Fruit fly (Drosophila melanogaster) whole organism, embryonic: ENCODE measurements around the gene CG13360.

Experiments used
- ATbp ChIP-seq: fragments of 200-800 bp; sonication (Bioruptor generic); optimal IDR thresholded peaks from 2 replicates; lab custom pipeline; 2017; ENCODE audit warnings: missing biosample characterization, mild to moderate bottlenecking, missing genetic modification characterization, missing genetic modification reagents
- Antp ChIP-seq: fragments of 200-800 bp; sonication (Bioruptor generic); optimal IDR thresholded peaks from 3 replicates; lab custom pipeline; 2016; ENCODE audit warnings: missing biosample characterization, missing genetic modification characterization
- Blimp-1 ChIP-seq: fragments of 200-800 bp; sonication (Bioruptor generic); optimal IDR thresholded peaks from 3 replicates; lab custom pipeline; 2018; ENCODE audit warnings: missing biosample characterization, missing genetic modification characterization, mild to moderate bottlenecking, moderate library complexity, missing genetic modification reagents
- CG10267 ChIP-seq: fragments of 200-800 bp; sonication (Bioruptor generic); optimal IDR thresholded peaks from 2 replicates; lab custom pipeline; 2018; ENCODE audit warnings: missing biosample characterization, mild to moderate bottlenecking, missing genetic modification characterization, moderate library complexity
- CG10321 ChIP-seq: fragments of 200-800 bp; sonication (Bioruptor generic); IDR thresholded peaks from 2 replicates; pipeline ENCODE4 v1.3.6; 2022; ENCODE audit warnings: missing biosample characterization, missing genetic modification characterization
- CG10979 ChIP-seq: fragments of 200-800 bp; sonication (Bioruptor generic); optimal IDR thresholded peaks from 2 replicates; lab custom pipeline; 2018; ENCODE audit warnings: missing biosample characterization, mild to moderate bottlenecking, missing genetic modification characterization, moderate library complexity
- CG11560 ChIP-seq: fragments of 200-800 bp; sonication (Bioruptor generic); IDR thresholded peaks from 3 replicates; pipeline ENCODE4 v1.3.6; 2022; ENCODE audit warnings: missing biosample characterization, missing genetic modification characterization
- CG13424 ChIP-seq: fragments of 200-800 bp; sonication (Bioruptor generic); optimal IDR thresholded peaks from 2 replicates; lab custom pipeline; 2019; ENCODE audit warnings: missing biosample characterization, mild to moderate bottlenecking, missing genetic modification characterization, moderate library complexity
- CG1602 ChIP-seq: fragments of 200-800 bp; sonication (Bioruptor generic); optimal IDR thresholded peaks from 3 replicates; lab custom pipeline; 2016; ENCODE audit warnings: missing biosample characterization, missing genetic modification characterization
- CG17359 ChIP-seq: fragments of 200-800 bp; sonication (Bioruptor generic); optimal IDR thresholded peaks from 3 replicates; lab custom pipeline; 2018; ENCODE audit warnings: missing biosample characterization, mild to moderate bottlenecking, missing genetic modification characterization, moderate library complexity
- CG17385 ChIP-seq: fragments of 200-800 bp; sonication (Bioruptor generic); optimal IDR thresholded peaks from 3 replicates; lab custom pipeline; 2018; ENCODE audit warnings: missing biosample characterization, mild to moderate bottlenecking, missing genetic modification characterization
- CG17568 ChIP-seq: fragments of 200-800 bp; sonication (Bioruptor generic); optimal IDR thresholded peaks from 2 replicates; lab custom pipeline; 2018; ENCODE audit warnings: missing biosample characterization, mild to moderate bottlenecking, missing genetic modification characterization, moderate library complexity
- CG2116 ChIP-seq: fragments of 200-800 bp; sonication (Bioruptor generic); optimal IDR thresholded peaks from 3 replicates; lab custom pipeline; 2018; ENCODE audit warnings: missing biosample characterization, mild to moderate bottlenecking, missing genetic modification characterization
- CG2678 ChIP-seq: fragments of 200-800 bp; sonication (Bioruptor generic); optimal IDR thresholded peaks from 3 replicates; lab custom pipeline; 2019; ENCODE audit warnings: missing biosample characterization, mild to moderate bottlenecking, missing genetic modification characterization, moderate library complexity
- CG34224 ChIP-seq: fragments of 200-800 bp; sonication (Bioruptor generic); IDR thresholded peaks from 3 replicates; pipeline ENCODE4 v1.3.6; 2022; ENCODE audit warnings: missing biosample characterization, missing genetic modification characterization; ENCODE audit not compliant: partially characterized antibody
- CG4424 ChIP-seq: fragments of 200-800 bp; sonication (Bioruptor generic); optimal IDR thresholded peaks from 3 replicates; lab custom pipeline; 2016; ENCODE audit warnings: missing biosample characterization, missing genetic modification characterization
- CG4730 ChIP-seq: fragments of 200-800 bp; sonication (Bioruptor generic); IDR thresholded peaks from 2 replicates; pipeline ENCODE4 v1.3.6; 2022; ENCODE audit warnings: missing biosample characterization, missing genetic modification characterization
- CG7357 ChIP-seq: fragments of 200-800 bp; sonication (Bioruptor generic); IDR thresholded peaks from 3 replicates; pipeline ENCODE4 v1.3.6; 2022; ENCODE audit warnings: missing biosample characterization, missing genetic modification characterization
- CG7556 ChIP-seq: fragments of 200-800 bp; sonication (Bioruptor generic); optimal IDR thresholded peaks from 2 replicates; lab custom pipeline; 2017; ENCODE audit warnings: missing biosample characterization, mild to moderate bottlenecking, missing genetic modification characterization
- CG8478 ChIP-seq: fragments of >200 bp; optimal IDR thresholded peaks from 2 replicates; lab custom pipeline; 2018
- CG9876 ChIP-seq: fragments of 200-800 bp; sonication (Bioruptor generic); optimal IDR thresholded peaks from 2 replicates; lab custom pipeline; 2016; ENCODE audit warnings: missing biosample characterization, missing genetic modification characterization
- CG9932 ChIP-seq: fragments of 200-800 bp; sonication (Bioruptor generic); IDR thresholded peaks from 2 replicates; pipeline ENCODE4 v1.3.6; 2022; ENCODE audit warnings: missing biosample characterization, missing genetic modification characterization
- Camta ChIP-seq: fragments of 200-800 bp; sonication (Bioruptor generic); optimal IDR thresholded peaks from 2 replicates; lab custom pipeline; 2016; ENCODE audit warnings: missing biosample characterization, missing genetic modification characterization
- Drgx ChIP-seq: fragments of 200-800 bp; sonication (Bioruptor generic); IDR thresholded peaks from 2 replicates; pipeline ENCODE4 v1.3.6; 2022; ENCODE audit warnings: missing biosample characterization, missing genetic modification characterization
- Gsc ChIP-seq: fragments of 200-800 bp; sonication (Bioruptor generic); IDR thresholded peaks from 2 replicates; pipeline ENCODE4 v1.3.6; 2022; ENCODE audit warnings: missing biosample characterization, missing genetic modification characterization
- Hmr ChIP-seq: fragments of 200-800 bp; sonication (Bioruptor generic); optimal IDR thresholded peaks from 3 replicates; lab custom pipeline; 2017; ENCODE audit warnings: mild to moderate bottlenecking, missing biosample characterization, missing genetic modification reagents, missing genetic modification characterization
- Hr39 ChIP-seq: fragments of >200 bp; optimal IDR thresholded peaks from 2 replicates; lab custom pipeline; 2017
- NK7.1 ChIP-seq: fragments of 200-800 bp; sonication (Bioruptor generic); optimal IDR thresholded peaks from 3 replicates; lab custom pipeline; 2016; ENCODE audit warnings: missing biosample characterization, missing genetic modification characterization
- NfI ChIP-seq: fragments of 200-800 bp; sonication (Bioruptor generic); optimal IDR thresholded peaks from 3 replicates; lab custom pipeline; 2018; ENCODE audit warnings: missing biosample characterization, mild to moderate bottlenecking, missing genetic modification characterization, moderate library complexity
- Xrp1 ChIP-seq: fragments of 200-800 bp; sonication (Bioruptor generic); IDR thresholded peaks from 2 replicates; pipeline ENCODE4 v1.3.6; 2022; ENCODE audit warnings: missing biosample characterization, missing genetic modification characterization
- az2 ChIP-seq: fragments of 200-800 bp; sonication (Bioruptor generic); optimal IDR thresholded peaks from 3 replicates; lab custom pipeline; 2016; ENCODE audit warnings: missing biosample characterization, missing genetic modification characterization
- chn ChIP-seq: fragments of 200-800 bp; sonication (Bioruptor generic); optimal IDR thresholded peaks from 2 replicates; lab custom pipeline; 2016; ENCODE audit warnings: missing biosample characterization, missing genetic modification characterization
- dmrt11E ChIP-seq: fragments of 200-800 bp; sonication (Bioruptor generic); optimal IDR thresholded peaks from 3 replicates; lab custom pipeline; 2018; ENCODE audit warnings: missing biosample characterization, mild to moderate bottlenecking, missing genetic modification characterization, moderate library complexity
- dmrt99B ChIP-seq: fragments of 200-800 bp; sonication (Bioruptor generic); optimal IDR thresholded peaks from 2 replicates; lab custom pipeline; 2018; ENCODE audit warnings: missing biosample characterization, mild to moderate bottlenecking, missing genetic modification characterization, moderate library complexity
- fd3F ChIP-seq: fragments of 200-800 bp; sonication (Bioruptor generic); optimal IDR thresholded peaks from 2 replicates; lab custom pipeline; 2018; ENCODE audit warnings: missing biosample characterization, mild to moderate bottlenecking, missing genetic modification characterization, moderate library complexity
- fd64A ChIP-seq: fragments of 200-800 bp; sonication (Bioruptor generic); optimal IDR thresholded peaks from 3 replicates; lab custom pipeline; 2018; ENCODE audit warnings: missing biosample characterization, mild to moderate bottlenecking, missing genetic modification characterization
- fd96Cb ChIP-seq: fragments of 200-800 bp; sonication (Bioruptor generic); optimal IDR thresholded peaks from 2 replicates; lab custom pipeline; 2018; ENCODE audit warnings: missing biosample characterization, mild to moderate bottlenecking, missing genetic modification characterization, moderate library complexity
- ftz-f1 ChIP-seq: fragments of 200-800 bp; sonication (Bioruptor generic); optimal IDR thresholded peaks from 2 replicates; lab custom pipeline; 2016; ENCODE audit warnings: missing biosample characterization, missing genetic modification characterization
- grau ChIP-seq: fragments of 200-800 bp; optimal IDR thresholded peaks from 3 replicates; lab custom pipeline; 2019; ENCODE audit warnings: missing biosample characterization, mild to moderate bottlenecking, missing genetic modification characterization, moderate library complexity
- hkb ChIP-seq, 2 experiments: fragments of 200-800 bp in 1 of 2; fragments of >200 bp in 1 of 2; sonication (Bioruptor generic) in 1 of 2; IDR thresholded peaks in 1 of 2; optimal IDR thresholded peaks in 1 of 2; 2 replicates each; pipeline versions ENCODE4 v1.3.6 to Lab custom; 2017 to 2022; ENCODE audit warnings: missing biosample characterization in 1 of 2, missing genetic modification characterization in 1 of 2
- lbe ChIP-seq: fragments of 200-800 bp; sonication (Bioruptor generic); optimal IDR thresholded peaks from 2 replicates; lab custom pipeline; 2016; ENCODE audit warnings: missing biosample characterization, mild to moderate bottlenecking, missing genetic modification characterization
- mld ChIP-seq: fragments of 200-800 bp; sonication (Bioruptor generic); IDR thresholded peaks from 3 replicates; pipeline ENCODE4 v1.3.6; 2022; ENCODE audit warnings: missing biosample characterization, missing genetic modification characterization; ENCODE audit not compliant: partially characterized antibody
- nom ChIP-seq: fragments of 200-800 bp; sonication (Bioruptor generic); optimal IDR thresholded peaks from 2 replicates; lab custom pipeline; 2017; ENCODE audit warnings: missing biosample characterization, missing genetic modification characterization, mild to moderate bottlenecking, moderate library complexity, missing genetic modification reagents
- odd ChIP-seq: fragments of 200-800 bp; sonication (Bioruptor generic); optimal IDR thresholded peaks from 2 replicates; lab custom pipeline; 2017; ENCODE audit warnings: missing biosample characterization, mild to moderate bottlenecking, missing genetic modification characterization
- phol ChIP-seq: fragments of 200-800 bp; sonication (Bioruptor generic); optimal IDR thresholded peaks from 3 replicates; lab custom pipeline; 2018; ENCODE audit warnings: missing biosample characterization, mild to moderate bottlenecking, missing genetic modification characterization, moderate library complexity
- pros ChIP-seq: fragments of 200-800 bp; sonication (Bioruptor generic); optimal IDR thresholded peaks from 3 replicates; lab custom pipeline; 2019; ENCODE audit warnings: missing biosample characterization, mild to moderate bottlenecking, missing genetic modification characterization, moderate library complexity
- row ChIP-seq: fragments of 200-800 bp; sonication (Bioruptor generic); IDR thresholded peaks from 3 replicates; pipeline ENCODE4 v1.3.6; 2022; ENCODE audit warnings: missing biosample characterization, missing genetic modification characterization
- salm ChIP-seq: fragments of 200-800 bp; sonication (Bioruptor generic); optimal IDR thresholded peaks from 2 replicates; lab custom pipeline; 2018; ENCODE audit warnings: missing biosample characterization, mild to moderate bottlenecking, missing genetic modification characterization
- sisA ChIP-seq: fragments of 200-800 bp; sonication (Bioruptor generic); IDR thresholded peaks from 2 replicates; pipeline ENCODE4 v1.3.6; 2022; ENCODE audit warnings: missing biosample characterization, missing genetic modification characterization
- vnd ChIP-seq: fragments of 200-800 bp; sonication (Bioruptor generic); IDR thresholded peaks from 3 replicates; pipeline ENCODE4 v1.3.6; 2022; ENCODE audit warnings: missing biosample characterization, missing genetic modification characterization; ENCODE audit not compliant: partially characterized antibody
- zfh1 ChIP-seq: fragments of 200-800 bp; sonication (Bioruptor generic); IDR thresholded peaks from 3 replicates; pipeline ENCODE4 v1.3.6; 2022; ENCODE audit warnings: missing biosample characterization, missing genetic modification characterization

The CG13360 gene

DNA sequence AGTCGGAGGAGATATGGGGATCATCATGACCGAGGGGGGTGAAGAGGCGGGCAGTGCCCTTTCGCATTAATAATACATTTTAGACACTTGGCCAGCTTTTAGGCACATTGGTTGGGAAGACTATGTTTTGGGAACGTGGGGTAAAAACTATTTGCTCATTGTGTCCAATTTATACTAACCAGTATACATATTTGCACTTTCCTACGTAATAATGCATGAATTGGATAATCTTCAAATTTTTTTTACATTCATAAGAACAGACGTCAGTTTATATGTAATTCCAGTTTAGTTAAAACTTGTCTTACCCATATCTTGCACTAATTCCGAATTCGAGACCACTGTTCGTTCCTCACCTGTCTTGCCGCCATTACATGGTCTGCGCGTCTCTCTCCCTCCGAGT lies 10.5 kb downstream of the CG13360 start (continued):
- TF ChIP-seq fd64A (no peak), fd3F (GFP tag; lab: Kevin White, UChicago) (no peak), az2 (GFP tag; lab: Kevin White, UChicago) (no peak), row (GFP tag; lab: Robert Waterston, UW) (peak; percentile 56), NK7.1 (GFP tag; lab: Kevin White, UChicago) (no peak), sisA (GFP tag; lab: Robert Waterston, UW) (0 out of 2 replicates have a peak, but pooled peaks have one; percentile 21), CG8478 (no peak), CG11560 (no peak), fd96Cb (peak; percentile 32), CG10979 (tag; lab: Kevin White, UChicago) (peak; percentile 35), Hr39 (lab: Kevin White, UChicago) (no peak), NfI (GFP tag; lab: Kevin White, UChicago) (peak; percentile 11), CG10321 (GFP tag; lab: Robert Waterston, UW) (no peak), Camta (GFP tag; lab: Kevin White, UChicago) (no peak), CG7357 (GFP tag; lab: Robert Waterston, UW) (no peak), Blimp-1 (GFP tag; lab: Kevin White, UChicago) (peak; percentile 28), CG34224 (GFP tag; lab: Robert Waterston, UW) (no peak), Xrp1 (peak; percentile 61), salm (no peak), grau (tag; lab: Kevin White, UChicago) (peak; percentile 33), hkb (optimal IDR thresholded peaks at IDR 0.05; lab: Kevin White, UChicago) (no peak), hkb (GFP tag; IDR thresholded peaks at IDR 0.05; lab: Robert Waterston, UW) (0 out of 2 replicates have a peak, but pooled peaks have one; percentile 40), vnd (GFP tag; lab: Robert Waterston, UW) (no peak), CG7556 (GFP tag; lab: Kevin White, UChicago) (peak; percentile 23), ATbp (peak; percentile 45), Antp (GFP tag; lab: Kevin White, UChicago) (peak; percentile 0), Hmr (GFP tag; lab: Kevin White, UChicago) (no peak), CG9876 (GFP tag; lab: Kevin White, UChicago) (no peak), dmrt11E (tag; lab: Kevin White, UChicago) (peak; percentile 29), CG2678 (peak; percentile 53), CG13424 (tag; lab: Kevin White, UChicago) (peak; percentile 37), Drgx (GFP tag; lab: Robert Waterston, UW) (peak; percentile 45; the same call in 1 of the 2 replicates), nom (GFP tag; lab: Kevin White, UChicago) (peak; percentile 14), CG17359 (tag; lab: Kevin White, UChicago) (peak; percentile 36), CG9932 (GFP tag; lab: Robert Waterston, UW) (no peak), CG4424 (GFP tag; lab: Kevin White, UChicago) (peak; percentile 18), CG10267 (no peak), CG17568 (GFP tag; lab: Kevin White, UChicago) (no peak)

DNA sequence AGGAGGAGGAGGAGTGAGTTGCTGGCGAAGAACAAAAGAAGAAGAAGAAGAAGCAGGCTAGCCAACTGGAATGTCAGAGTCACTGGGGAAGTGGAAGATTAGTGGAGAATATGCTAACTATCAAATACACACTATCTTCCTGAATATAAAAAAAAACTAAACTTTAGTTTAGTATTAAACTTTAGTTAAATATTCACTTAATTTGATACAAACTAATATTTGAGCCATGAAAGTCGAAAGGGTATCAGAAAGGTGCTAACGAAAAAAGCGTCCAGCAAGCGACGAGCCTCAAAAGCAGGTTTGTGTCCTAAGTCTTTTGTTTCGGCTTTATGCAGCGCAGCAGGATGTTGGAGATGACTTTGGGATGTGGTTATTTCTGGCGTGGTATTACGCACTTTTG lies 14.7 kb downstream of the CG13360 start:
- peak; percentile 58 for TF ChIP-seq lbe (GFP tag; lab: Kevin White, UChicago)
- no peak for TF ChIP-seq chn
- TF ChIP-seq dmrt99B (tag; lab: Kevin White, UChicago): no peak
- TF ChIP-seq CG11560: no peak
- no peak for TF ChIP-seq CG4730 (GFP tag; lab: Robert Waterston, UW)
- peak; percentile 0 for TF ChIP-seq CG17385 (GFP tag; lab: Kevin White, UChicago)
- TF ChIP-seq CG1602 (GFP tag; lab: Kevin White, UChicago): no peak
- TF ChIP-seq mld (GFP tag; lab: Robert Waterston, UW): no peak
- no peak for TF ChIP-seq CG2116
- peak; percentile 42 for TF ChIP-seq nom (GFP tag; lab: Kevin White, UChicago)
- peak; percentile 55 for TF ChIP-seq Drgx (GFP tag; lab: Robert Waterston, UW)
- TF ChIP-seq Gsc (GFP tag; lab: Robert Waterston, UW): no peak
- TF ChIP-seq Xrp1: 0 out of 2 replicates have a peak, but pooled peaks have one; percentile 10
- no peak for TF ChIP-seq zfh1 (GFP tag; lab: Robert Waterston, UW)
- TF ChIP-seq pros (GFP tag; lab: Kevin White, UChicago): no peak
- no peak for TF ChIP-seq phol (tag; lab: Kevin White, UChicago)
- no peak for TF ChIP-seq ftz-f1 (GFP tag; lab: Kevin White, UChicago)
- TF ChIP-seq odd (GFP tag; lab: Kevin White, UChicago): no peak
